Fruit fly (Drosophila melanogaster) whole organism, embryonic: ENCODE data around the gene CG17177.
A peak's percentile ranks its signal among the peaks of the same experiment; 100 is the strongest.

Experiments
- B-H2 ChIP-seq: fragments of 200-800 bp; sonication (Bioruptor generic); optimal IDR thresholded peaks from 2 replicates; lab custom pipeline; 2018; ENCODE audit warnings: missing biosample characterization, mild to moderate bottlenecking, missing genetic modification characterization
- Bdp1 ChIP-seq: fragments of 200-800 bp; sonication (Bioruptor generic); optimal IDR thresholded peaks from 3 replicates; lab custom pipeline; 2016; ENCODE audit warnings: missing biosample characterization, missing genetic modification characterization
- Bgb ChIP-seq: fragments of 200-800 bp; sonication (Bioruptor generic); IDR thresholded peaks from 2 replicates; pipeline ENCODE4 v1.3.6; 2022; ENCODE audit warnings: missing biosample characterization, missing genetic modification characterization; ENCODE audit not compliant: partially characterized antibody
- BtbVII ChIP-seq: fragments of 200-800 bp; sonication (Bioruptor generic); optimal IDR thresholded peaks from 3 replicates; lab custom pipeline; 2017; ENCODE audit warnings: missing biosample characterization, mild to moderate bottlenecking, missing genetic modification characterization
- CG12769 ChIP-seq: fragments of 200-800 bp; sonication (Bioruptor generic); optimal IDR thresholded peaks from 2 replicates; lab custom pipeline; 2019; ENCODE audit warnings: missing biosample characterization, mild to moderate bottlenecking, missing genetic modification characterization, moderate library complexity
- CG12942 ChIP-seq: fragments of 200-800 bp; sonication (Bioruptor generic); optimal IDR thresholded peaks from 3 replicates; lab custom pipeline; 2016; ENCODE audit warnings: missing biosample characterization, missing genetic modification characterization
- CG13287 ChIP-seq: fragments of 200-800 bp; sonication (Bioruptor generic); IDR thresholded peaks from 2 replicates; pipeline ENCODE4 v1.3.6; 2022; ENCODE audit warnings: missing biosample characterization, missing genetic modification characterization; ENCODE audit not compliant: partially characterized antibody
- CG1602 ChIP-seq: fragments of 200-800 bp; sonication (Bioruptor generic); optimal IDR thresholded peaks from 3 replicates; lab custom pipeline; 2016; ENCODE audit warnings: missing biosample characterization, missing genetic modification characterization
- CG1603 ChIP-seq: fragments of 200-800 bp; sonication (Bioruptor generic); optimal IDR thresholded peaks from 2 replicates; lab custom pipeline; 2019; ENCODE audit warnings: missing biosample characterization, mild to moderate bottlenecking, missing genetic modification characterization, moderate library complexity
- CG30431 ChIP-seq: fragments of 200-800 bp; sonication (Bioruptor generic); optimal IDR thresholded peaks from 2 replicates; lab custom pipeline; 2017; ENCODE audit warnings: missing biosample characterization, missing genetic modification characterization
- CG3281 ChIP-seq: fragments of 200-800 bp; sonication (Bioruptor generic); optimal IDR thresholded peaks from 3 replicates; lab custom pipeline; 2017; ENCODE audit warnings: missing biosample characterization, mild to moderate bottlenecking, missing genetic modification characterization
- CG34224 ChIP-seq: fragments of 200-800 bp; sonication (Bioruptor generic); IDR thresholded peaks from 3 replicates; pipeline ENCODE4 v1.3.6; 2022; ENCODE audit warnings: missing biosample characterization, missing genetic modification characterization; ENCODE audit not compliant: partially characterized antibody
- CG34422 ChIP-seq: fragments of 200-800 bp; sonication (Bioruptor generic); IDR thresholded peaks from 3 replicates; pipeline ENCODE4 v1.3.6; 2022; ENCODE audit warnings: missing biosample characterization, missing genetic modification characterization
- CG7372 ChIP-seq: fragments of 200-800 bp; sonication (Bioruptor generic); IDR thresholded peaks from 2 replicates; pipeline ENCODE4 v1.3.6; 2022; ENCODE audit warnings: missing biosample characterization, missing genetic modification characterization
- CG8290 ChIP-seq, 3 experiments: fragments of 200-800 bp; sonication (Bioruptor generic); optimal IDR thresholded peaks; 2 replicates each; lab custom pipeline; 2016 to 2019; ENCODE audit warnings: missing biosample characterization in 3 of 3, missing genetic modification characterization in 3 of 3, mild to moderate bottlenecking in 2 of 3, moderate library complexity in 1 of 3
- CG9215 ChIP-seq: fragments of 200-800 bp; sonication (Bioruptor generic); IDR thresholded peaks from 2 replicates; pipeline ENCODE4 v1.3.6; 2022; ENCODE audit warnings: missing biosample characterization, missing genetic modification characterization
- CG9609 ChIP-seq: fragments of 200-800 bp; sonication (Bioruptor generic); optimal IDR thresholded peaks from 3 replicates; lab custom pipeline; 2016; ENCODE audit warnings: missing biosample characterization, missing genetic modification characterization
- Dip3 ChIP-seq: fragments of 200-800 bp; sonication (Bioruptor generic); optimal IDR thresholded peaks from 3 replicates; lab custom pipeline; 2016; ENCODE audit warnings: missing biosample characterization, missing genetic modification characterization
- Drgx ChIP-seq: fragments of 200-800 bp; sonication (Bioruptor generic); IDR thresholded peaks from 2 replicates; pipeline ENCODE4 v1.3.6; 2022; ENCODE audit warnings: missing biosample characterization, missing genetic modification characterization
- GATAe ChIP-seq: fragments of 200-800 bp; sonication (Bioruptor generic); conservative IDR thresholded peaks from 2 replicates; pipeline ENCODE4 v1.3.6; 2022; ENCODE audit warnings: missing biosample characterization, missing genetic modification characterization
- Gug ChIP-seq: fragments of 200-800 bp; sonication (Bioruptor generic); IDR thresholded peaks from 4 replicates; pipeline ENCODE4 v1.3.6; 2022; ENCODE audit warnings: missing biosample characterization, missing genetic modification characterization
- Hr3 ChIP-seq: fragments of 200-800 bp; sonication (Bioruptor generic); optimal IDR thresholded peaks from 3 replicates; lab custom pipeline; 2016; ENCODE audit warnings: missing biosample characterization, missing genetic modification characterization
- MBD-R2 ChIP-seq: fragments of 200-800 bp; sonication (Bioruptor generic); IDR thresholded peaks from 2 replicates; pipeline ENCODE4 v1.3.6; 2022; ENCODE audit warnings: missing biosample characterization, missing genetic modification characterization
- Mes4 ChIP-seq: fragments of 200-800 bp; sonication (Bioruptor generic); optimal IDR thresholded peaks from 2 replicates; lab custom pipeline; 2016; ENCODE audit warnings: missing biosample characterization, missing genetic modification characterization
- NFAT ChIP-seq: fragments of 200-800 bp; sonication (Bioruptor generic); IDR thresholded peaks from 2 replicates; pipeline ENCODE4 v1.3.6; 2022; ENCODE audit warnings: missing biosample characterization, missing genetic modification characterization
- Pdp1 ChIP-seq, 2 experiments: fragments of 200-800 bp; sonication (Bioruptor generic); optimal IDR thresholded peaks; 3 replicates each; lab custom pipeline; 2016; ENCODE audit warnings: missing biosample characterization in 2 of 2, missing genetic modification characterization in 2 of 2, mild to moderate bottlenecking in 1 of 2, moderate library complexity in 1 of 2
- Rfx ChIP-seq: fragments of 200-800 bp; sonication (Bioruptor generic); IDR thresholded peaks from 2 replicates; pipeline ENCODE4 v1.3.6; 2022; ENCODE audit warnings: missing biosample characterization, missing genetic modification characterization
- ab ChIP-seq: fragments of 200-800 bp; sonication (Bioruptor generic); optimal IDR thresholded peaks from 2 replicates; lab custom pipeline; 2016; ENCODE audit warnings: missing biosample characterization, missing genetic modification characterization
- br ChIP-seq: fragments of >200 bp; optimal IDR thresholded peaks from 2 replicates; lab custom pipeline; 2017
- bsh ChIP-seq, 2 experiments: fragments of 200-800 bp; sonication (Bioruptor generic); optimal IDR thresholded peaks; 2 replicates each; lab custom pipeline; 2017 to 2018; ENCODE audit warnings: mild to moderate bottlenecking in 2 of 2, missing biosample characterization in 2 of 2, missing genetic modification characterization in 2 of 2, moderate library complexity in 1 of 2
- crc ChIP-seq: fragments of 200-800 bp; sonication (Bioruptor generic); optimal IDR thresholded peaks from 2 replicates; lab custom pipeline; 2016; ENCODE audit warnings: missing biosample characterization, missing genetic modification characterization
- dm ChIP-seq: fragments of 200-800 bp; sonication (Bioruptor generic); optimal IDR thresholded peaks from 3 replicates; lab custom pipeline; 2016; ENCODE audit warnings: missing biosample characterization, missing genetic modification characterization
- dpn ChIP-seq, 2 experiments: fragments of 200-800 bp; sonication (Bioruptor generic); optimal IDR thresholded peaks; 3 replicates each; lab custom pipeline; 2016; ENCODE audit warnings: missing biosample characterization in 2 of 2, missing genetic modification characterization in 2 of 2
- eve ChIP-seq, 2 experiments: fragments of >200 bp; optimal IDR thresholded peaks; 2 replicates each; lab custom pipeline; 2017; ENCODE audit warnings: missing biosample characterization in 2 of 2, missing genetic modification characterization in 2 of 2
- jing ChIP-seq: fragments of 200-800 bp; sonication (Bioruptor generic); optimal IDR thresholded peaks from 2 replicates; lab custom pipeline; 2018; ENCODE audit warnings: missing biosample characterization, mild to moderate bottlenecking, missing genetic modification characterization
- jumu ChIP-seq: fragments of 200-800 bp; sonication (Bioruptor generic); optimal IDR thresholded peaks from 3 replicates; lab custom pipeline; 2016; ENCODE audit warnings: missing biosample characterization, missing genetic modification characterization
- kay ChIP-seq: fragments of 200-800 bp; sonication (Bioruptor generic); optimal IDR thresholded peaks from 2 replicates; lab custom pipeline; 2016; ENCODE audit warnings: missing biosample characterization, missing genetic modification characterization
- lbe ChIP-seq: fragments of 200-800 bp; sonication (Bioruptor generic); optimal IDR thresholded peaks from 2 replicates; lab custom pipeline; 2016; ENCODE audit warnings: missing biosample characterization, mild to moderate bottlenecking, missing genetic modification characterization
- lola ChIP-seq, 3 experiments: fragments of >200 bp in 2 of 3; fragments of 200-800 bp in 1 of 3; sonication (Bioruptor generic) in 1 of 3; optimal IDR thresholded peaks; 2 replicates each; lab custom pipeline; 2017 to 2019; ENCODE audit warnings: missing biosample characterization in 3 of 3, missing genetic modification characterization in 3 of 3, mild to moderate bottlenecking in 1 of 3, moderate library complexity in 1 of 3
- maf-S ChIP-seq: fragments of 200-800 bp; sonication (Bioruptor generic); optimal IDR thresholded peaks from 2 replicates; lab custom pipeline; 2016; ENCODE audit warnings: missing biosample characterization, missing genetic modification characterization
- odd ChIP-seq: fragments of 200-800 bp; sonication (Bioruptor generic); optimal IDR thresholded peaks from 2 replicates; lab custom pipeline; 2017; ENCODE audit warnings: missing biosample characterization, mild to moderate bottlenecking, missing genetic modification characterization
- org-1 ChIP-seq: fragments of 200-800 bp; sonication (Bioruptor generic); optimal IDR thresholded peaks from 2 replicates; lab custom pipeline; 2017; ENCODE audit warnings: missing biosample characterization, missing genetic modification characterization
- pfk ChIP-seq: fragments of 200-800 bp; sonication (Bioruptor generic); optimal IDR thresholded peaks from 2 replicates; lab custom pipeline; 2018; ENCODE audit warnings: missing biosample characterization, mild to moderate bottlenecking, missing genetic modification characterization, moderate library complexity
- ro ChIP-seq: fragments of 200-800 bp; sonication (Bioruptor generic); IDR thresholded peaks from 2 replicates; pipeline ENCODE4 v1.3.6; 2022; ENCODE audit warnings: missing biosample characterization, missing genetic modification characterization
- sim ChIP-seq: fragments of 200-800 bp; sonication (Bioruptor generic); IDR thresholded peaks from 2 replicates; pipeline ENCODE4 v1.3.6; 2022; ENCODE audit warnings: missing biosample characterization, missing genetic modification characterization
- slou ChIP-seq: fragments of 200-800 bp; sonication (Bioruptor generic); optimal IDR thresholded peaks from 3 replicates; lab custom pipeline; 2016; ENCODE audit warnings: missing biosample characterization, missing genetic modification characterization
- unc-4 ChIP-seq: fragments of 200-800 bp; sonication (Bioruptor generic); IDR thresholded peaks from 2 replicates; pipeline ENCODE4 v1.3.6; 2022; ENCODE audit warnings: missing biosample characterization, missing genetic modification characterization; ENCODE audit not compliant: partially characterized antibody
- wdn ChIP-seq: fragments of 200-800 bp; sonication (Bioruptor generic); IDR thresholded peaks from 2 replicates; pipeline ENCODE4 v1.3.6; 2022; ENCODE audit warnings: missing biosample characterization, missing genetic modification characterization
- zen ChIP-seq: fragments of 200-800 bp; sonication (Bioruptor generic); optimal IDR thresholded peaks from 3 replicates; lab custom pipeline; 2018; ENCODE audit warnings: missing biosample characterization, mild to moderate bottlenecking, missing genetic modification characterization, moderate library complexity

The CG17177 gene

dm6 chr3L:14661567-14662258 is 39.8 kb downstream of the CG17177 start (continued):
- TF ChIP-seq B-H2 (GFP tag; lab: Kevin White, UChicago), result no peak
- peak; percentile 76 for TF ChIP-seq CG1603 (tag; lab: Kevin White, UChicago)
- peak; percentile 64 for TF ChIP-seq Bdp1
- TF ChIP-seq Drgx (GFP tag; lab: Robert Waterston, UW), result no peak
- peak; percentile 44 for TF ChIP-seq jing
- peak; percentile 69 for TF ChIP-seq CG3281 (GFP tag; lab: Kevin White, UChicago)
- TF ChIP-seq slou (GFP tag; lab: Kevin White, UChicago), result peak; percentile 55
- peak; percentile 60 for TF ChIP-seq CG9215 (GFP tag; lab: Robert Waterston, UW)
- peak; percentile 14 for TF ChIP-seq zen (tag; lab: Kevin White, UChicago)
- TF ChIP-seq maf-S, result peak; percentile 66
- 0 out of 2 replicates have a peak, but pooled peaks have one; percentile 43 for TF ChIP-seq GATAe
- peak; percentile 71 for TF ChIP-seq Mes4 (GFP tag; lab: Kevin White, UChicago)
- TF ChIP-seq Pdp1 (GFP tag; optimal IDR thresholded peaks at IDR 0.05; lab: Kevin White, UChicago), result peak; percentile 66 to 73
- TF ChIP-seq CG30431, result peak; percentile 58
- TF ChIP-seq dm, result peak; percentile 49
- TF ChIP-seq wdn (GFP tag; lab: Robert Waterston, UW), result peak; percentile 66
- TF ChIP-seq Gug, result peak; percentile 82
- peak; percentile 64 for TF ChIP-seq BtbVII
- TF ChIP-seq CG12942 (GFP tag; lab: Kevin White, UChicago), result peak; percentile 58
- TF ChIP-seq CG7372 (GFP tag; lab: Robert Waterston, UW), result peak; percentile 54
- no peak for TF ChIP-seq lbe (GFP tag; lab: Kevin White, UChicago)
- TF ChIP-seq CG8290 (GFP tag; optimal IDR thresholded peaks at IDR 0.05; lab: Kevin White, UChicago), result peak; percentile 35
- TF ChIP-seq CG8290 (tag; optimal IDR thresholded peaks at IDR 0.05; lab: Kevin White, UChicago), result peak in 1 of 2 experiments; percentile 46
- peak; percentile 50 for TF ChIP-seq kay (GFP tag; lab: Kevin White, UChicago)
- no peak for TF ChIP-seq pfk
- peak in 1 of 2 experiments; percentile 88 for TF ChIP-seq bsh (GFP tag; optimal IDR thresholded peaks at IDR 0.05; lab: Kevin White, UChicago)
- peak; percentile 66 for TF ChIP-seq NFAT (GFP tag; lab: Robert Waterston, UW)
- TF ChIP-seq ro (GFP tag; lab: Robert Waterston, UW), result peak; percentile 73
- TF ChIP-seq unc-4 (GFP tag; lab: Robert Waterston, UW), result no peak
- TF ChIP-seq CG13287 (GFP tag; lab: Robert Waterston, UW), result no peak
- no peak for TF ChIP-seq MBD-R2 (GFP tag; lab: Robert Waterston, UW)
- TF ChIP-seq dpn (GFP tag; optimal IDR thresholded peaks at IDR 0.05; lab: Kevin White, UChicago), result peak; percentile 74 to 77
- TF ChIP-seq sim (GFP tag; lab: Robert Waterston, UW), result peak; percentile 41; the same call in 1 of the 2 replicates
- peak; percentile 85 for TF ChIP-seq Rfx
- TF ChIP-seq Hr3 (GFP tag; lab: Kevin White, UChicago), result peak; percentile 76
- peak; percentile 90 for TF ChIP-seq CG34422 (GFP tag; lab: Robert Waterston, UW)
- TF ChIP-seq eve (GFP tag; optimal IDR thresholded peaks at IDR 0.05; lab: Kevin White, UChicago), result peak in 1 of 2 experiments; percentile 92
- TF ChIP-seq CG34224 (GFP tag; lab: Robert Waterston, UW), result no peak
- TF ChIP-seq br (lab: Kevin White, UChicago), result no peak
- TF ChIP-seq Bgb (GFP tag; lab: Robert Waterston, UW), result no peak
- TF ChIP-seq lola (GFP tag; optimal IDR thresholded peaks at IDR 0.05; lab: Kevin White, UChicago), result peak in 1 of 3 experiments; percentile 70
- TF ChIP-seq org-1 (GFP tag; lab: Kevin White, UChicago), result peak; percentile 81
- peak; percentile 52 for TF ChIP-seq odd
- peak; percentile 64 for TF ChIP-seq crc (GFP tag; lab: Kevin White, UChicago)
- TF ChIP-seq ab (GFP tag; lab: Kevin White, UChicago), result no peak
- TF ChIP-seq jumu (GFP tag; lab: Kevin White, UChicago), result peak; percentile 79
- peak; percentile 78 for TF ChIP-seq CG12769 (tag; lab: Kevin White, UChicago)
- peak; percentile 69 for TF ChIP-seq CG1602 (GFP tag; lab: Kevin White, UChicago)
- peak; percentile 73 for TF ChIP-seq CG9609 (GFP tag; lab: Kevin White, UChicago)
- peak; percentile 27 for TF ChIP-seq Dip3
